Fruit fly (Drosophila melanogaster) whole organism, pupa: ENCODE results near the gene Pvf2.

Source experiments
- CG10348 ChIP-seq: fragments of 200-800 bp; sonication (Bioruptor generic); IDR thresholded peaks from 2 replicates; pipeline ENCODE4 v1.3.6; 2022; ENCODE audit warnings: missing biosample characterization, missing genetic modification characterization
- CG12605 ChIP-seq: fragments of 200-800 bp; sonication (Bioruptor generic); IDR thresholded peaks from 2 replicates; pipeline ENCODE4 v1.3.6; 2022; ENCODE audit warnings: missing biosample characterization, missing genetic modification characterization
- CG13204 ChIP-seq: fragments of 200-800 bp; sonication (Bioruptor generic); optimal IDR thresholded peaks from 2 replicates; lab custom pipeline; 2018; ENCODE audit warnings: missing biosample characterization, mild to moderate bottlenecking, missing genetic modification characterization, moderate library complexity
- CG14655 ChIP-seq: fragments of 200-800 bp; sonication (Bioruptor generic); optimal IDR thresholded peaks from 3 replicates; lab custom pipeline; 2017; ENCODE audit warnings: mild to moderate bottlenecking, missing biosample characterization, missing genetic modification reagents, missing genetic modification characterization
- CG15710 ChIP-seq: fragments of 200-800 bp; sonication (Bioruptor generic); optimal IDR thresholded peaks from 2 replicates; lab custom pipeline; 2018; ENCODE audit warnings: missing biosample characterization, mild to moderate bottlenecking, missing genetic modification characterization, moderate library complexity
- CG17806 ChIP-seq: fragments of 200-800 bp; sonication (Bioruptor generic); optimal IDR thresholded peaks from 2 replicates; lab custom pipeline; 2018; ENCODE audit warnings: missing biosample characterization, mild to moderate bottlenecking, missing genetic modification characterization, moderate library complexity
- CG32121 ChIP-seq: fragments of 200-800 bp; sonication (Bioruptor generic); IDR thresholded peaks from 2 replicates; pipeline ENCODE4 v1.3.6; 2022; ENCODE audit warnings: missing biosample characterization, missing genetic modification characterization
- CG34367 ChIP-seq: fragments of 200-800 bp; sonication (Bioruptor generic); optimal IDR thresholded peaks from 2 replicates; lab custom pipeline; 2018; ENCODE audit warnings: missing biosample characterization, mild to moderate bottlenecking, missing genetic modification characterization
- CG4496 ChIP-seq: fragments of 200-800 bp; sonication (Bioruptor generic); IDR thresholded peaks from 3 replicates; pipeline ENCODE4 v1.3.6; 2022; ENCODE audit warnings: missing biosample characterization, missing genetic modification characterization
- CG8159 ChIP-seq: fragments of 200-800 bp; sonication (Bioruptor generic); optimal IDR thresholded peaks from 3 replicates; lab custom pipeline; 2018; ENCODE audit warnings: missing biosample characterization, mild to moderate bottlenecking, missing genetic modification characterization, moderate library complexity
- CG8301 ChIP-seq: fragments of 200-800 bp; sonication (Bioruptor generic); optimal IDR thresholded peaks from 2 replicates; lab custom pipeline; 2018; ENCODE audit warnings: missing biosample characterization, mild to moderate bottlenecking, missing genetic modification characterization
- CG9948 ChIP-seq: fragments of 200-800 bp; sonication (Bioruptor generic); optimal IDR thresholded peaks from 2 replicates; lab custom pipeline; 2018; ENCODE audit warnings: missing biosample characterization, mild to moderate bottlenecking, missing genetic modification characterization, moderate library complexity
- D1 ChIP-seq: fragments of 200-800 bp; sonication (Bioruptor generic); optimal IDR thresholded peaks from 2 replicates; lab custom pipeline; 2018; ENCODE audit warnings: missing biosample characterization, mild to moderate bottlenecking, missing genetic modification characterization, moderate library complexity
- EcR ChIP-seq: fragments of 200-800 bp; sonication (Bioruptor generic); optimal IDR thresholded peaks from 3 replicates; lab custom pipeline; 2019; ENCODE audit warnings: missing biosample characterization, missing genetic modification characterization, mild to moderate bottlenecking, moderate library complexity, missing genetic modification reagents
- Ets98B ChIP-seq: fragments of 200-800 bp; sonication (Bioruptor generic); IDR thresholded peaks from 2 replicates; pipeline ENCODE4 v1.3.6; 2022; ENCODE audit warnings: missing biosample characterization, missing genetic modification characterization
- Pif1A ChIP-seq: fragments of 200-800 bp; sonication (Bioruptor generic); optimal IDR thresholded peaks from 3 replicates; lab custom pipeline; 2016; ENCODE audit warnings: missing biosample characterization, missing genetic modification characterization
- Pif1B ChIP-seq: fragments of 200-800 bp; sonication (Bioruptor generic); optimal IDR thresholded peaks from 3 replicates; lab custom pipeline; 2016; ENCODE audit warnings: missing biosample characterization, missing genetic modification characterization
- Snoo ChIP-seq: fragments of 200-800 bp; sonication (Bioruptor generic); optimal IDR thresholded peaks from 3 replicates; lab custom pipeline; 2017; ENCODE audit warnings: missing biosample characterization, mild to moderate bottlenecking, missing genetic modification characterization, inconsistent platforms
- fd96Ca ChIP-seq: fragments of 200-800 bp; sonication (Bioruptor generic); IDR thresholded peaks from 3 replicates; pipeline ENCODE4 v1.3.6; 2022; ENCODE audit warnings: missing biosample characterization, missing genetic modification characterization
- gl ChIP-seq: fragments of 200-800 bp; sonication (Bioruptor generic); optimal IDR thresholded peaks from 2 replicates; lab custom pipeline; 2018; ENCODE audit warnings: missing biosample characterization, mild to moderate bottlenecking, missing genetic modification characterization
- rn ChIP-seq: fragments of 200-800 bp; sonication (Bioruptor generic); IDR thresholded peaks from 2 replicates; pipeline ENCODE4 v1.3.6; 2022; ENCODE audit warnings: missing biosample characterization, missing genetic modification characterization

The Pvf2 gene

DNA sequence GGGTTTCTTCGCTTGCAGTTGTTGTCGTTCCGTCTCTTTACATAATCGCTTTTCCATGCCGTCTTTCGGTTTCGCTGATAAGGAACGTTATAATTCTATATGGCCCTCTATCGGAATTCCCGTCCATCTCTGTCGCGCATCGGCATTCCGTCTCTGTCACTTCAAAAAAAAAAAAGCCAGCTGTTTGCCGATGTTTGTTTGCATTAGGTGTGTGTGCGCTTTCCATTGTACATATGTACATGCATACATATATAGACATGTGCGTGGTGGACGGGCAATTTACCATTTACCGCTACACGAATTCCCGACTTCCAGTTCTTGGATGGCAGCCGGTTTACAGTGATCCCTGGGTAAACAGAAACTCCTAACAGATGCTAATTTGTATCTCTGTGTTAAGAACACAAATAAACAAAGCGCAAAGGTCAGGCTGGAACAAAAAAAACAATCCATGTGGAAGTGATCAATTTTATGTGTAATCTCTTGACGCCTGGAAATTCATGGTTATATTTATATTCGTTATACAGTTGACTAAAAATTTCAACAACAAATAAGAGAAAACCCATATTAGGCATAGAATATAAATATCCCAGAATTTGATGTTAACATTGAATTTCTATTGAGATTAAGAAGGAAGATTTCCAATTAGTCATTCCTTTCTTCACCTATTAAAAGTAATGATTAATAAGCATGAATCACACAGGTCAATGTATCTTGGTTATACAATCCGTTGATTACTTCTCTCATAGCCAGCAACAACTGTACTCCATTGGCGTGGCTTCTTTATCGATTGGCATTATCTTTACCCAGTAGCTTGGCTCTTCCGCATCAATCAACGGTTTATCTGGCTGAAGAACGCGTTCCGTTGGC is 41.2 kb downstream of the Pvf2 start:
- TF ChIP-seq CG8159 (tag; lab: Kevin White, UChicago) = peak; percentile 52
- peak; percentile 19 for TF ChIP-seq CG15710 (tag; lab: Kevin White, UChicago)
- TF ChIP-seq CG34367 (tag; lab: Kevin White, UChicago) = no peak
- TF ChIP-seq CG4496 (GFP tag; lab: Robert Waterston, UW) = peak; percentile 32; the same call in 1 of the 3 replicates
- TF ChIP-seq CG8301 = peak; percentile 72
- peak; percentile 57 for TF ChIP-seq Pif1A (GFP tag; lab: Kevin White, UChicago)
- TF ChIP-seq CG14655 = peak; percentile 69
- no peak for TF ChIP-seq CG10348 (GFP tag; lab: Robert Waterston, UW)
- peak; percentile 34; the same call in 2 of the 3 replicates for TF ChIP-seq fd96Ca (GFP tag; lab: Robert Waterston, UW)
- no peak for TF ChIP-seq CG12605 (GFP tag; lab: Robert Waterston, UW)
- TF ChIP-seq Snoo (tag; lab: Kevin White, UChicago) = peak; percentile 30
- TF ChIP-seq Ets98B = peak; percentile 38; the same call in 1 of the 2 replicates
- no peak for TF ChIP-seq rn (GFP tag; lab: Robert Waterston, UW)
- peak; percentile 20 for TF ChIP-seq CG9948 (tag; lab: Kevin White, UChicago)
- no peak for TF ChIP-seq CG32121 (GFP tag; lab: Robert Waterston, UW)
- TF ChIP-seq D1 (tag; lab: Kevin White, UChicago) = no peak
- TF ChIP-seq Pif1B (GFP tag; lab: Kevin White, UChicago) = peak; percentile 26
- TF ChIP-seq EcR (GFP tag; lab: Kevin White, UChicago) = no peak

DNA sequence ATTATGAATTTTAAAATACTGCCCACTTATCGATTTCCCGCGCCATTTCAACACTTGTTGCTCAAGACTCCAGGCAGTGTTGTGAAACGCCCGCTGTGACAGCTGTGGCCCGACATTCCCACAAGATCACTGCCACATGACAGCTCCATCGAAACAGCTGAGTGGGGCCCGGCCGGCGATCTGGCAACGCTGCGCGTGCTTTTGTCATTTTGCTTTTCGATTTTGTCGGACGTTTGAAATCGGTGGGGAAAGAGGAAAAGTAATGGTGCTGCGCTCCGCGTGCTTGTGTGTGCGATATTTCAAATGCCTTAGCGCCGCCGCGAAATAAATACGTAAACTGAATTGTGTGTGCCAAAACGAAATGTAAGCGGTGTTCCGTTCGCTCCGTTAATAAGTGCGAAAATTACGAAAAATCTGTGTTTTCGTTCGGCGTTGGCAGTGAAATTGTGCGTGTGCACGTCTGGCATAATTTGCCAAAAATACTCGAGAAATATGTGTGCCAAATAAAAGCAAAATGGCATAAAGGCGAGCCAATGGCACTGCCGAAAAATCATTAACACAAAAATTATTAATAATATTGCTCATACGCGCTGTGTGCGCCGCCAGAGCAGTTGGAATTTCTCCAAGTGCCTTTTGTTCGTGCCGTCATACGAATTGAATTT is 42.2 kb downstream of the Pvf2 start:
- TF ChIP-seq CG15710 (tag; lab: Kevin White, UChicago) (peak; percentile 17), CG10348 (GFP tag; lab: Robert Waterston, UW) (no peak), Pif1B (GFP tag; lab: Kevin White, UChicago) (peak; percentile 62), CG13204 (GFP tag; lab: Kevin White, UChicago) (no peak), CG4496 (GFP tag; lab: Robert Waterston, UW) (peak; percentile 66), CG8301 (peak; percentile 65), CG12605 (GFP tag; lab: Robert Waterston, UW) (peak; percentile 75; the same call in 1 of the 2 replicates), D1 (tag; lab: Kevin White, UChicago) (peak; percentile 30), Snoo (tag; lab: Kevin White, UChicago) (peak; percentile 9), CG14655 (peak; percentile 75), fd96Ca (GFP tag; lab: Robert Waterston, UW) (peak; percentile 70), CG17806 (tag; lab: Kevin White, UChicago) (peak; percentile 18), Ets98B (peak; percentile 46), Pif1A (GFP tag; lab: Kevin White, UChicago) (peak; percentile 63), CG8159 (tag; lab: Kevin White, UChicago) (peak; percentile 15), CG9948 (tag; lab: Kevin White, UChicago) (peak; percentile 29), gl (tag; lab: Kevin White, UChicago) (no peak), CG32121 (GFP tag; lab: Robert Waterston, UW) (peak; percentile 81), CG34367 (tag; lab: Kevin White, UChicago) (no peak), EcR (GFP tag; lab: Kevin White, UChicago) (no peak), rn (GFP tag; lab: Robert Waterston, UW) (peak; percentile 40; the same call in 1 of the 2 replicates)

DNA sequence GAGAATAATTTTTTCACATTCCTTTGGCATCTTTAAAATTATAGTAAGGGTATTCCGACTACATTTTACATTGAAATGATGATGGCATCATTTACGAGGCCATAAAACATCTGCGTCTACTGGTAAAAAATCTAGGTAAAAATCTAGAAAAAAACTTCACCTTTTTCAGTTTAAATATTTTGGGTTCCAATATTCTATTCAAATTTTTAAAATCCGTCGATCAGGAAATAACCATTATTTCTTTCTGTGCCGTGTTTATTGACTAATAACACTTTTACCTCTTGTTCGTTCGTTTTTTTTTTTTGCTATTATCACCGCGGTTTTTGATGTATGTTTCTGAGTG is 45.1 kb downstream of the Pvf2 start:
- TF ChIP-seq CG14655 (peak; percentile 67), CG15710 (tag; lab: Kevin White, UChicago) (peak; percentile 5), CG17806 (tag; lab: Kevin White, UChicago) (peak; percentile 33), CG13204 (GFP tag; lab: Kevin White, UChicago) (no peak), Pif1A (GFP tag; lab: Kevin White, UChicago) (peak; percentile 71), fd96Ca (GFP tag; lab: Robert Waterston, UW) (peak; percentile 60; the same call in 1 of the 3 replicates), CG9948 (tag; lab: Kevin White, UChicago) (peak; percentile 49), Snoo (tag; lab: Kevin White, UChicago) (peak; percentile 66), CG32121 (GFP tag; lab: Robert Waterston, UW) (peak; percentile 77), Ets98B (peak; percentile 67), D1 (tag; lab: Kevin White, UChicago) (no peak), CG4496 (GFP tag; lab: Robert Waterston, UW) (peak; percentile 78), gl (tag; lab: Kevin White, UChicago) (no peak), CG8159 (tag; lab: Kevin White, UChicago) (peak; percentile 39), CG10348 (GFP tag; lab: Robert Waterston, UW) (no peak), rn (GFP tag; lab: Robert Waterston, UW) (peak; percentile 30; the same call in 1 of the 2 replicates), CG8301 (peak; percentile 58), EcR (GFP tag; lab: Kevin White, UChicago) (no peak), Pif1B (GFP tag; lab: Kevin White, UChicago) (peak; percentile 17), CG12605 (GFP tag; lab: Robert Waterston, UW) (no peak), CG34367 (tag; lab: Kevin White, UChicago) (no peak)
- TF ChIP-seq, all 21 proteins: peak for 14
